Fruit fly (Drosophila melanogaster) whole organism, embryonic: Measurements from ENCODE around the gene cold.
A peak's percentile ranks its signal among the peaks of the same experiment; 100 is the strongest.

ENCODE experiments used
- Adf1 ChIP-seq: fragments of 200-800 bp; sonication (Bioruptor generic); IDR thresholded peaks from 2 replicates; pipeline ENCODE4 v1.3.6; 2022; ENCODE audit warnings: missing biosample characterization, missing genetic modification characterization
- B-H1 ChIP-seq: fragments of 200-800 bp; sonication (Bioruptor generic); IDR thresholded peaks from 3 replicates; pipeline ENCODE4 v1.3.6; 2022; ENCODE audit warnings: missing biosample characterization, missing genetic modification characterization
- CG11456 ChIP-seq: fragments of 200-800 bp; sonication (Bioruptor generic); IDR thresholded peaks from 3 replicates; pipeline ENCODE4 v1.3.6; 2022; ENCODE audit warnings: missing biosample characterization, missing genetic modification characterization
- CG11695 ChIP-seq: fragments of 200-800 bp; sonication (Bioruptor generic); IDR thresholded peaks from 3 replicates; pipeline ENCODE4 v1.3.6; 2022; ENCODE audit warnings: missing biosample characterization, missing genetic modification characterization
- CG12744 ChIP-seq: fragments of 200-800 bp; sonication (Bioruptor generic); optimal IDR thresholded peaks from 2 replicates; lab custom pipeline; 2016; ENCODE audit warnings: missing biosample characterization, missing genetic modification characterization
- CG14441 ChIP-seq: fragments of 200-800 bp; sonication (Bioruptor generic); IDR thresholded peaks from 2 replicates; pipeline ENCODE4 v1.3.6; 2022; ENCODE audit warnings: missing biosample characterization, missing genetic modification characterization
- CG14710 ChIP-seq: fragments of 200-800 bp; sonication (Bioruptor generic); optimal IDR thresholded peaks from 3 replicates; lab custom pipeline; 2019; ENCODE audit warnings: missing biosample characterization, mild to moderate bottlenecking, missing genetic modification characterization, moderate library complexity
- CG15011 ChIP-seq: fragments of 200-800 bp; sonication (Bioruptor generic); optimal IDR thresholded peaks from 3 replicates; lab custom pipeline; 2018; ENCODE audit warnings: missing biosample characterization, mild to moderate bottlenecking, missing genetic modification characterization
- CG15696 ChIP-seq: fragments of 200-800 bp; sonication (Bioruptor generic); optimal IDR thresholded peaks from 2 replicates; lab custom pipeline; 2019; ENCODE audit warnings: missing biosample characterization, mild to moderate bottlenecking, missing genetic modification characterization, moderate library complexity
- CG17186 ChIP-seq: fragments of 200-800 bp; sonication (Bioruptor generic); optimal IDR thresholded peaks from 3 replicates; lab custom pipeline; 2017; ENCODE audit warnings: missing biosample characterization, missing genetic modification reagents, missing genetic modification characterization
- CG17359 ChIP-seq: fragments of 200-800 bp; sonication (Bioruptor generic); optimal IDR thresholded peaks from 3 replicates; lab custom pipeline; 2018; ENCODE audit warnings: missing biosample characterization, mild to moderate bottlenecking, missing genetic modification characterization, moderate library complexity
- CG2678 ChIP-seq: fragments of 200-800 bp; sonication (Bioruptor generic); optimal IDR thresholded peaks from 3 replicates; lab custom pipeline; 2019; ENCODE audit warnings: missing biosample characterization, mild to moderate bottlenecking, missing genetic modification characterization, moderate library complexity
- CG31388 ChIP-seq: fragments of 200-800 bp; sonication (Bioruptor generic); optimal IDR thresholded peaks from 2 replicates; lab custom pipeline; 2016; ENCODE audit warnings: missing biosample characterization, missing genetic modification characterization
- CG32772 ChIP-seq: fragments of 200-800 bp; sonication (Bioruptor generic); IDR thresholded peaks from 2 replicates; pipeline ENCODE4 v1.3.6; 2022; ENCODE audit warnings: missing biosample characterization, missing genetic modification characterization
- CG33213 ChIP-seq: fragments of 200-800 bp; sonication (Bioruptor generic); optimal IDR thresholded peaks from 3 replicates; lab custom pipeline; 2016; ENCODE audit warnings: missing biosample characterization, missing genetic modification characterization
- CG42726 ChIP-seq: fragments of 200-800 bp; sonication (Bioruptor generic); IDR thresholded peaks from 2 replicates; pipeline ENCODE4 v1.3.6; 2022; ENCODE audit warnings: missing biosample characterization, missing genetic modification characterization; ENCODE audit not compliant: partially characterized antibody
- CG4282 ChIP-seq: fragments of 200-800 bp; sonication (Bioruptor generic); optimal IDR thresholded peaks from 2 replicates; lab custom pipeline; 2016; ENCODE audit warnings: missing biosample characterization, missing genetic modification characterization
- CG4730 ChIP-seq: fragments of 200-800 bp; sonication (Bioruptor generic); IDR thresholded peaks from 2 replicates; pipeline ENCODE4 v1.3.6; 2022; ENCODE audit warnings: missing biosample characterization, missing genetic modification characterization
- CG5245 ChIP-seq: fragments of 200-800 bp; sonication (Bioruptor generic); optimal IDR thresholded peaks from 3 replicates; lab custom pipeline; 2016; ENCODE audit warnings: missing biosample characterization, missing genetic modification characterization
- CG6175 ChIP-seq: fragments of 200-800 bp; sonication (Bioruptor generic); IDR thresholded peaks from 3 replicates; pipeline ENCODE4 v1.3.6; 2022; ENCODE audit warnings: missing biosample characterization, missing genetic modification characterization
- CG6689 ChIP-seq: fragments of 200-800 bp; sonication (Bioruptor generic); IDR thresholded peaks from 2 replicates; pipeline ENCODE4 v1.3.6; 2022; ENCODE audit warnings: missing biosample characterization, missing genetic modification characterization
- Chrac-16 ChIP-seq: fragments of 200-800 bp; sonication (Bioruptor generic); optimal IDR thresholded peaks from 3 replicates; lab custom pipeline; 2016; ENCODE audit warnings: missing biosample characterization, missing genetic modification characterization
- CkIIα-i1 ChIP-seq: fragments of 200-800 bp; sonication (Bioruptor generic); IDR thresholded peaks from 2 replicates; pipeline ENCODE4 v1.3.6; 2022; ENCODE audit warnings: missing biosample characterization, missing genetic modification characterization
- Dip2 ChIP-seq: fragments of 200-800 bp; sonication (Bioruptor generic); IDR thresholded peaks from 2 replicates; pipeline ENCODE4 v1.3.6; 2022; ENCODE audit warnings: missing biosample characterization, missing genetic modification characterization
- HHEX ChIP-seq: fragments of 200-800 bp; sonication (Bioruptor generic); optimal IDR thresholded peaks from 3 replicates; lab custom pipeline; 2017; ENCODE audit warnings: missing biosample characterization, mild to moderate bottlenecking, missing genetic modification characterization, missing genetic modification reagents
- Lpt ChIP-seq: fragments of >200 bp; optimal IDR thresholded peaks from 2 replicates; lab custom pipeline; 2018; ENCODE audit warnings: missing biosample characterization, missing genetic modification characterization
- MBD-R2 ChIP-seq: fragments of 200-800 bp; sonication (Bioruptor generic); IDR thresholded peaks from 2 replicates; pipeline ENCODE4 v1.3.6; 2022; ENCODE audit warnings: missing biosample characterization, missing genetic modification characterization
- Nf-YB ChIP-seq: fragments of 200-800 bp; sonication (Bioruptor generic); optimal IDR thresholded peaks from 3 replicates; lab custom pipeline; 2019; ENCODE audit warnings: missing biosample characterization, mild to moderate bottlenecking, missing genetic modification characterization, moderate library complexity
- Nf-YC ChIP-seq: fragments of 200-800 bp; optimal IDR thresholded peaks from 3 replicates; lab custom pipeline; 2019; ENCODE audit warnings: missing biosample characterization, mild to moderate bottlenecking, missing genetic modification characterization, moderate library complexity
- Taf1 ChIP-seq: fragments of 200-800 bp; sonication (Bioruptor generic); IDR thresholded peaks from 2 replicates; pipeline ENCODE4 v1.3.6; 2022; ENCODE audit warnings: missing biosample characterization, missing genetic modification characterization
- ara ChIP-seq: fragments of 200-800 bp; sonication (Bioruptor generic); IDR thresholded peaks from 2 replicates; pipeline ENCODE4 v1.3.6; 2022; ENCODE audit warnings: missing biosample characterization, missing genetic modification characterization
- crp ChIP-seq, 2 experiments: fragments of 200-800 bp; sonication (Bioruptor generic); optimal IDR thresholded peaks; 2 replicates in 1 of 2; 3 replicates in 1 of 2; lab custom pipeline; 2017; ENCODE audit warnings: missing biosample characterization in 2 of 2, missing genetic modification characterization in 2 of 2, mild to moderate bottlenecking in 1 of 2, moderate library complexity in 1 of 2
- cwo ChIP-seq: fragments of 200-800 bp; sonication (Bioruptor generic); optimal IDR thresholded peaks from 3 replicates; lab custom pipeline; 2017; ENCODE audit warnings: missing biosample characterization, missing genetic modification characterization, mild to moderate bottlenecking, moderate library complexity, missing genetic modification reagents
- disco-r ChIP-seq: fragments of 200-800 bp; sonication (Bioruptor generic); optimal IDR thresholded peaks from 2 replicates; lab custom pipeline; 2016; ENCODE audit warnings: missing biosample characterization, missing genetic modification characterization
- dmrt99B ChIP-seq: fragments of 200-800 bp; sonication (Bioruptor generic); optimal IDR thresholded peaks from 2 replicates; lab custom pipeline; 2018; ENCODE audit warnings: missing biosample characterization, mild to moderate bottlenecking, missing genetic modification characterization, moderate library complexity
- dysf ChIP-seq: fragments of 200-800 bp; sonication (Bioruptor generic); IDR thresholded peaks from 3 replicates; pipeline ENCODE4 v1.3.6; 2022; ENCODE audit warnings: missing biosample characterization, missing genetic modification characterization
- en ChIP-seq: fragments of 200-800 bp; sonication (Bioruptor generic); optimal IDR thresholded peaks from 2 replicates; lab custom pipeline; 2016; ENCODE audit warnings: missing biosample characterization, missing genetic modification characterization
- fd102C ChIP-seq: fragments of 200-800 bp; sonication (Bioruptor generic); optimal IDR thresholded peaks from 2 replicates; lab custom pipeline; 2018; ENCODE audit warnings: missing biosample characterization, mild to moderate bottlenecking, missing genetic modification characterization, moderate library complexity
- grau ChIP-seq: fragments of 200-800 bp; optimal IDR thresholded peaks from 3 replicates; lab custom pipeline; 2019; ENCODE audit warnings: missing biosample characterization, mild to moderate bottlenecking, missing genetic modification characterization, moderate library complexity
- grn ChIP-seq: fragments of 200-800 bp; sonication (Bioruptor generic); optimal IDR thresholded peaks from 3 replicates; lab custom pipeline; 2017; ENCODE audit warnings: missing biosample characterization, missing genetic modification characterization
- lbe ChIP-seq: fragments of 200-800 bp; sonication (Bioruptor generic); optimal IDR thresholded peaks from 2 replicates; lab custom pipeline; 2016; ENCODE audit warnings: missing biosample characterization, mild to moderate bottlenecking, missing genetic modification characterization
- nerfin-1 ChIP-seq: fragments of 200-800 bp; sonication (Bioruptor generic); optimal IDR thresholded peaks from 3 replicates; lab custom pipeline; 2019; ENCODE audit warnings: missing biosample characterization, mild to moderate bottlenecking, missing genetic modification characterization, moderate library complexity
- oc ChIP-seq: fragments of 200-800 bp; sonication (Bioruptor generic); optimal IDR thresholded peaks from 2 replicates; lab custom pipeline; 2018; ENCODE audit warnings: missing biosample characterization, mild to moderate bottlenecking, missing genetic modification characterization, moderate library complexity
- odd ChIP-seq: fragments of 200-800 bp; sonication (Bioruptor generic); optimal IDR thresholded peaks from 2 replicates; lab custom pipeline; 2017; ENCODE audit warnings: missing biosample characterization, mild to moderate bottlenecking, missing genetic modification characterization
- org-1 ChIP-seq: fragments of 200-800 bp; sonication (Bioruptor generic); optimal IDR thresholded peaks from 2 replicates; lab custom pipeline; 2017; ENCODE audit warnings: missing biosample characterization, missing genetic modification characterization
- peb ChIP-seq: fragments of 200-800 bp; sonication (Bioruptor generic); IDR thresholded peaks from 2 replicates; pipeline ENCODE4 v1.3.6; 2022; ENCODE audit warnings: missing biosample characterization, missing genetic modification characterization
- prd ChIP-seq, 3 experiments: fragments of >200 bp in 2 of 3; fragments of 200-800 bp in 1 of 3; sonication (Bioruptor generic) in 1 of 3; optimal IDR thresholded peaks in 2 of 3; IDR thresholded peaks in 1 of 3; 2 replicates in 2 of 3; 3 replicates in 1 of 3; pipeline versions ENCODE4 v1.3.6 to Lab custom; 2017 to 2022; ENCODE audit warnings: missing biosample characterization in 1 of 3, missing genetic modification characterization in 1 of 3
- pros ChIP-seq: fragments of 200-800 bp; sonication (Bioruptor generic); optimal IDR thresholded peaks from 3 replicates; lab custom pipeline; 2019; ENCODE audit warnings: missing biosample characterization, mild to moderate bottlenecking, missing genetic modification characterization, moderate library complexity
- seq ChIP-seq: fragments of 200-800 bp; sonication (Bioruptor generic); IDR thresholded peaks from 2 replicates; pipeline ENCODE4 v1.3.6; 2022; ENCODE audit warnings: missing biosample characterization, missing genetic modification characterization
- slp2 ChIP-seq: fragments of 200-800 bp; sonication (Bioruptor generic); optimal IDR thresholded peaks from 2 replicates; lab custom pipeline; 2016; ENCODE audit warnings: missing biosample characterization, missing genetic modification characterization
- trem ChIP-seq: fragments of 200-800 bp; optimal IDR thresholded peaks from 3 replicates; lab custom pipeline; 2019; ENCODE audit warnings: missing biosample characterization, mild to moderate bottlenecking, missing genetic modification characterization, moderate library complexity
- wor ChIP-seq: fragments of 200-800 bp; sonication (Bioruptor generic); IDR thresholded peaks from 2 replicates; pipeline ENCODE4 v1.3.6; 2022; ENCODE audit warnings: missing biosample characterization, missing genetic modification characterization

The cold gene

dm6 chr2L:591511-591910, 17.4 kb downstream of the cold start:
- TF ChIP-seq grau (tag; lab: Kevin White, UChicago) (no peak), ara (GFP tag; lab: Robert Waterston, UW) (no peak), Nf-YB (GFP tag; lab: Kevin White, UChicago) (peak; percentile 79), CG32772 (no peak), CG31388 (GFP tag; lab: Kevin White, UChicago) (no peak), CG6689 (GFP tag; lab: Robert Waterston, UW) (no peak), odd (GFP tag; lab: Kevin White, UChicago) (no peak), cwo (no peak), lbe (GFP tag; lab: Kevin White, UChicago) (no peak), MBD-R2 (GFP tag; lab: Robert Waterston, UW) (no peak), nerfin-1 (tag; lab: Kevin White, UChicago) (peak; percentile 44), wor (GFP tag; lab: Robert Waterston, UW) (no peak), org-1 (GFP tag; lab: Kevin White, UChicago) (no peak), pros (peak; percentile 35), CG14710 (tag; lab: Kevin White, UChicago) (no peak), oc (tag; lab: Kevin White, UChicago) (peak; percentile 33), CG11695 (no peak), Chrac-16 (GFP tag; lab: Kevin White, UChicago) (no peak), B-H1 (GFP tag; lab: Robert Waterston, UW) (no peak), disco-r (no peak), CG17359 (tag; lab: Kevin White, UChicago) (no peak), slp2 (GFP tag; lab: Kevin White, UChicago) (no peak), Lpt (GFP tag; lab: Kevin White, UChicago) (no peak), Dip2 (GFP tag; lab: Robert Waterston, UW) (no peak), CkIIα-i1 (GFP tag; lab: Robert Waterston, UW) (no peak), CG17186 (no peak), CG15696 (tag; lab: Kevin White, UChicago) (no peak), trem (no peak), CG4282 (no peak), HHEX (GFP tag; lab: Kevin White, UChicago) (no peak), Taf1 (GFP tag; lab: Robert Waterston, UW) (no peak), CG6175 (GFP tag; lab: Robert Waterston, UW) (no peak), dysf (no peak), CG5245 (no peak), CG33213 (GFP tag; lab: Kevin White, UChicago) (no peak), peb (no peak), CG12744 (no peak), fd102C (GFP tag; lab: Kevin White, UChicago) (no peak), CG4730 (no peak), en (GFP tag; lab: Kevin White, UChicago) (no peak), CG14441 (GFP tag; lab: Robert Waterston, UW) (no peak), CG2678 (tag; lab: Kevin White, UChicago) (no peak), CG42726 (GFP tag; lab: Robert Waterston, UW) (no peak), Adf1 (GFP tag; lab: Robert Waterston, UW) (no peak), dmrt99B (no peak), Nf-YC (tag; lab: Kevin White, UChicago) (peak; percentile 63), CG15011 (no peak), CG11456 (GFP tag; lab: Robert Waterston, UW) (no peak), grn (GFP tag; lab: Kevin White, UChicago) (no peak), crp (GFP tag; optimal IDR thresholded peaks at IDR 0.05; lab: Kevin White, UChicago) (no peak), prd (optimal IDR thresholded peaks at IDR 0.05; lab: Kevin White, UChicago) (no peak), prd (GFP tag; IDR thresholded peaks at IDR 0.05; lab: Robert Waterston, UW) (no peak), seq (GFP tag; lab: Robert Waterston, UW) (peak; percentile 21; the same call in 1 of the 2 replicates)
